Worm (Caenorhabditis elegans) whole organism, L1 larva: ENCODE data around the gene F58B4.5.

ENCODE experiments used
- C34B4.2 ChIP-seq: sonication (generic microtip); optimal IDR thresholded peaks from 2 replicates; lab custom pipeline; 2017; ENCODE audit warnings: mild to moderate bottlenecking, missing genetic modification characterization, missing compliant biosample characterization
- Y116A8C.19 ChIP-seq: sonication (generic microtip); optimal IDR thresholded peaks from 2 replicates; lab custom pipeline; 2016; ENCODE audit warnings: missing compliant biosample characterization, missing genetic modification characterization, borderline replicate concordance
- alr-1 ChIP-seq: fragments of 200-800 bp; sonication (Bioruptor generic); optimal IDR thresholded peaks from 2 replicates; lab custom pipeline; 2018; ENCODE audit warnings: borderline replicate concordance, mild to moderate bottlenecking, missing genetic modification characterization, missing compliant biosample characterization
- ama-1 ChIP-seq: fragments of 150-350 bp; optimal IDR thresholded peaks from 2 replicates; lab custom pipeline; 2014
- blmp-1 ChIP-seq: fragments of 150-350 bp; optimal IDR thresholded peaks from 2 replicates; lab custom pipeline; 2014; ENCODE audit warnings: missing biosample characterization, missing genetic modification characterization
- ceh-63 ChIP-seq: fragments of 200-800 bp; sonication (Bioruptor generic); optimal IDR thresholded peaks from 2 replicates; lab custom pipeline; 2018; ENCODE audit warnings: mild to moderate bottlenecking, missing genetic modification characterization, missing compliant biosample characterization
- ceh-82 ChIP-seq, 3 experiments: fragments of 150-350 bp in 1 of 3; sonication (generic microtip) in 2 of 3; optimal IDR thresholded peaks; 2 replicates each; lab custom pipeline; 2014 to 2017; ENCODE audit warnings: missing biosample characterization in 3 of 3, missing genetic modification characterization in 3 of 3
- ceh-88 ChIP-seq: fragments of 200-800 bp; sonication (Bioruptor generic); IDR thresholded peaks from 2 replicates; pipeline ENCODE4 v1.3.6; 2022; ENCODE audit warnings: missing genetic modification characterization, missing compliant biosample characterization
- ces-1 ChIP-seq: fragments of 150-350 bp; optimal IDR thresholded peaks from 2 replicates; lab custom pipeline; 2014; ENCODE audit warnings: missing biosample characterization, missing genetic modification reagents, missing genetic modification characterization
- dpl-1 ChIP-seq, 3 experiments: fragments of 150-350 bp in 2 of 3; sonication (generic microtip) in 1 of 3; optimal IDR thresholded peaks; 2 replicates each; lab custom pipeline; 2014 to 2017; ENCODE audit warnings: missing biosample characterization in 3 of 3, missing genetic modification characterization in 3 of 3, missing genetic modification reagents in 3 of 3
- efl-1 ChIP-seq, 4 experiments: fragments of 150-350 bp; optimal IDR thresholded peaks in 3 of 4; peaks in 1 of 4; 1 replicate in 1 of 4; 2 replicates in 3 of 4; lab custom pipeline; 2014; ENCODE audit warnings: missing biosample characterization in 2 of 4, missing genetic modification characterization in 2 of 4, missing genetic modification reagents in 2 of 4
- egl-13 ChIP-seq: sonication (generic microtip); optimal IDR thresholded peaks from 2 replicates; lab custom pipeline; 2016; ENCODE audit warnings: missing genotype, missing genetic modification reagents, missing genetic modification characterization, missing compliant biosample characterization
- elt-2 ChIP-seq: sonication (generic microtip); optimal IDR thresholded peaks from 2 replicates; lab custom pipeline; 2016; ENCODE audit warnings: missing genetic modification characterization, mild to moderate bottlenecking, inconsistent platforms, missing compliant biosample characterization, missing genetic modification reagents
- ets-5 ChIP-seq: fragments of 200-800 bp; sonication (Bioruptor generic); IDR thresholded peaks from 2 replicates; pipeline ENCODE4 v1.3.6; 2022; ENCODE audit warnings: missing genetic modification characterization, missing compliant biosample characterization
- fkh-10 ChIP-seq: sonication (generic microtip); optimal IDR thresholded peaks from 2 replicates; lab custom pipeline; 2017; ENCODE audit warnings: missing biosample characterization, missing genetic modification reagents, missing genetic modification characterization
- fkh-8 ChIP-seq: sonication (generic microtip); optimal IDR thresholded peaks from 2 replicates; lab custom pipeline; 2016; ENCODE audit warnings: mild to moderate bottlenecking, missing genetic modification characterization, missing compliant biosample characterization
- fos-1 ChIP-seq: fragments of 150-350 bp; optimal IDR thresholded peaks from 2 replicates; lab custom pipeline; 2014; ENCODE audit warnings: missing biosample characterization, missing genetic modification characterization
- grh-1 ChIP-seq: fragments of 200-800 bp; sonication (Bioruptor generic); IDR thresholded peaks from 2 replicates; pipeline ENCODE4 v1.3.6; 2022; ENCODE audit warnings: missing genetic modification reagents, missing genetic modification characterization, missing compliant biosample characterization
- hpl-2 ChIP-seq: fragments of 150-350 bp; optimal IDR thresholded peaks from 2 replicates; lab custom pipeline; 2014; ENCODE audit warnings: missing biosample characterization, missing genetic modification reagents, missing genetic modification characterization
- irx-1 ChIP-seq: sonication (generic microtip); optimal IDR thresholded peaks from 2 replicates; lab custom pipeline; 2016; ENCODE audit warnings: missing genetic modification characterization, missing compliant biosample characterization
- isw-1 ChIP-seq: fragments of 200-800 bp; sonication (Bioruptor generic); IDR thresholded peaks from 2 replicates; pipeline ENCODE4 v1.3.6; 2022; ENCODE audit warnings: missing genetic modification characterization, missing compliant biosample characterization
- jun-1 ChIP-seq: fragments of 150-350 bp; optimal IDR thresholded peaks from 2 replicates; lab custom pipeline; 2014; ENCODE audit warnings: missing biosample characterization, missing genetic modification reagents, missing genetic modification characterization
- lin-13 ChIP-seq: fragments of 150-350 bp; optimal IDR thresholded peaks from 2 replicates; lab custom pipeline; 2014; ENCODE audit warnings: missing biosample characterization, missing genetic modification reagents, missing genetic modification characterization
- lin-14 ChIP-seq: fragments of 200-800 bp; sonication (Bioruptor generic); optimal IDR thresholded peaks from 2 replicates; lab custom pipeline; 2018; ENCODE audit warnings: mild to moderate bottlenecking, missing genetic modification characterization, moderate library complexity, missing compliant biosample characterization
- lin-39 ChIP-seq: fragments of 150-350 bp; optimal IDR thresholded peaks from 2 replicates; lab custom pipeline; 2014; ENCODE audit warnings: missing biosample characterization, missing genetic modification reagents, missing genetic modification characterization
- lir-3 ChIP-seq: sonication (generic microtip); optimal IDR thresholded peaks from 2 replicates; lab custom pipeline; 2016; ENCODE audit warnings: mild to moderate bottlenecking, missing genetic modification characterization, moderate library complexity, missing compliant biosample characterization; ENCODE audit not compliant: poor library complexity
- mab-9 ChIP-seq: fragments of 200-800 bp; sonication (Bioruptor generic); IDR thresholded peaks from 2 replicates; pipeline ENCODE4 v1.3.6; 2022; ENCODE audit warnings: missing genetic modification reagents, missing genetic modification characterization, missing compliant biosample characterization
- nhr-12 ChIP-seq: sonication (generic microtip); optimal IDR thresholded peaks from 2 replicates; lab custom pipeline; 2017; ENCODE audit warnings: missing biosample characterization, missing genetic modification characterization
- nhr-19 ChIP-seq: fragments of 200-800 bp; sonication (Bioruptor generic); conservative IDR thresholded peaks from 2 replicates; pipeline ENCODE4 v1.3.6; 2022; ENCODE audit warnings: missing genetic modification characterization, missing compliant biosample characterization
- nhr-20 ChIP-seq: sonication (generic microtip); optimal IDR thresholded peaks from 2 replicates; lab custom pipeline; 2016; ENCODE audit warnings: mild to moderate bottlenecking, missing genetic modification characterization, missing compliant biosample characterization
- nhr-28 ChIP-seq: fragments of 150-350 bp; optimal IDR thresholded peaks from 2 replicates; lab custom pipeline; 2014; ENCODE audit warnings: missing biosample characterization, missing genetic modification characterization
- nhr-84 ChIP-seq: sonication (generic microtip); optimal IDR thresholded peaks from 2 replicates; lab custom pipeline; 2017; ENCODE audit warnings: missing biosample characterization, missing genetic modification characterization
- nhr-85 ChIP-seq: sonication (generic microtip); peaks from one replicate; lab custom pipeline; 2016; ENCODE audit warnings: missing genetic modification characterization, inconsistent platforms, missing compliant biosample characterization
- snpc-4 ChIP-seq: fragments of 150-350 bp; optimal IDR thresholded peaks from 2 replicates; lab custom pipeline; 2014; ENCODE audit warnings: missing biosample characterization, missing genetic modification characterization
- snu-23 ChIP-seq: sonication (generic microtip); optimal IDR thresholded peaks from 2 replicates; lab custom pipeline; 2016; ENCODE audit warnings: missing genetic modification characterization, missing compliant biosample characterization
- swsn-7 ChIP-seq: sonication (generic microtip); optimal IDR thresholded peaks from 2 replicates; lab custom pipeline; 2016; ENCODE audit warnings: missing genetic modification characterization, missing compliant biosample characterization
- tlp-1 ChIP-seq: fragments of 150-350 bp; optimal IDR thresholded peaks from 2 replicates; lab custom pipeline; 2014; ENCODE audit warnings: missing biosample characterization, missing genetic modification characterization
- unc-30 ChIP-seq: sonication (generic microtip); optimal IDR thresholded peaks from 2 replicates; lab custom pipeline; 2017; ENCODE audit warnings: missing biosample characterization, missing genetic modification characterization
- unc-62 ChIP-seq: fragments of 150-350 bp; optimal IDR thresholded peaks from 2 replicates; lab custom pipeline; 2014; ENCODE audit warnings: missing biosample characterization, missing genetic modification reagents, missing genetic modification characterization
- vab-15 ChIP-seq: sonication (generic microtip); optimal IDR thresholded peaks from 2 replicates; lab custom pipeline; 2017; ENCODE audit warnings: missing genotype, mild to moderate bottlenecking, missing genetic modification characterization, missing compliant biosample characterization
- xbp-1 ChIP-seq: sonication (generic microtip); optimal IDR thresholded peaks from 2 replicates; lab custom pipeline; 2016; ENCODE audit warnings: missing genetic modification characterization, missing compliant biosample characterization

F58B4.5 gene

ce11 chrV:10890980-10891379 is 41.5 kb upstream of the F58B4.5 start, which contains the start of gene F32D8.12 (continued):
- TF ChIP-seq snpc-4 (no peak), alr-1 (tag; lab: Kevin White, UChicago) (no peak), lin-14 (GFP tag; lab: Kevin White, UChicago) (peak; percentile 61), hpl-2 (GFP tag; lab: Kevin White, UChicago) (no peak), grh-1 (GFP tag; lab: Robert Waterston, UW) (no peak), efl-1 (optimal IDR thresholded peaks at IDR 0.05; lab: Kevin White, UChicago) (peak; percentile 68 to 81), efl-1 (GFP tag; optimal IDR thresholded peaks at IDR 0.05 in 1 of 2; lab: Kevin White, UChicago) (peak; percentile 18 to 95), ama-1 (lab: Kevin White, UChicago) (peak; percentile 44), mab-9 (GFP tag; lab: Robert Waterston, UW) (no peak), nhr-20 (tag; lab: Kevin White, UChicago) (peak; percentile 82), ceh-82 (tag; optimal IDR thresholded peaks at IDR 0.05; lab: Kevin White, UChicago) (peak in 1 of 3 experiments; percentile 22), nhr-28 (no peak), ces-1 (GFP tag; lab: Kevin White, UChicago) (no peak), fkh-10 (no peak), swsn-7 (tag; lab: Kevin White, UChicago) (peak; percentile 44), Y116A8C.19 (tag; lab: Kevin White, UChicago) (no peak), ceh-63 (no peak), lin-39 (no peak), xbp-1 (tag; lab: Kevin White, UChicago) (no peak), nhr-84 (tag; lab: Kevin White, UChicago) (no peak), unc-62 (no peak), lin-13 (GFP tag; lab: Kevin White, UChicago) (peak; percentile 9), unc-30 (tag; lab: Kevin White, UChicago) (no peak), fos-1 (tag; lab: Kevin White, UChicago) (no peak), nhr-12 (tag; lab: Kevin White, UChicago) (no peak), elt-2 (tag; lab: Kevin White, UChicago) (peak; percentile 42), C34B4.2 (no peak), irx-1 (no peak), blmp-1 (tag; lab: Kevin White, UChicago) (peak; percentile 55), tlp-1 (tag; lab: Kevin White, UChicago) (no peak), fkh-8 (no peak), isw-1 (GFP tag; lab: Robert Waterston, UW) (no peak), ceh-88 (GFP tag; lab: Robert Waterston, UW) (no peak), nhr-85 (tag; lab: Kevin White, UChicago) (peak; percentile 65), nhr-19 (peak; percentile 74), ets-5 (GFP tag; lab: Robert Waterston, UW) (no peak), dpl-1 (GFP tag; optimal IDR thresholded peaks at IDR 0.05; lab: Kevin White, UChicago) (peak in 2 of 3 experiments; percentile 11 to 17), vab-15 (tag; lab: Kevin White, UChicago) (no peak), snu-23 (peak; percentile 84), lir-3 (tag; lab: Kevin White, UChicago) (peak; percentile 18), egl-13 (tag; lab: Kevin White, UChicago) (no peak)

- TF ChIP-seq efl-1 (optimal IDR thresholded peaks at IDR 0.05; lab: Kevin White, UChicago) (no peak), efl-1 (GFP tag; optimal IDR thresholded peaks at IDR 0.05 in 1 of 2; lab: Kevin White, UChicago) (peak in 1 of 2 experiments; percentile 90), jun-1 (tag; lab: Kevin White, UChicago) (no peak)
Measured at ce11 chrV:10893510-10894128, 38.9 kb upstream of the F58B4.5 start, which contains the start of gene F32D8.4. TSS of gene F32D8.4 (minus strand) at chrV:10893560.
